Fruit fly (Drosophila melanogaster): ENCODE data around the gene CG14985.

DNA sequence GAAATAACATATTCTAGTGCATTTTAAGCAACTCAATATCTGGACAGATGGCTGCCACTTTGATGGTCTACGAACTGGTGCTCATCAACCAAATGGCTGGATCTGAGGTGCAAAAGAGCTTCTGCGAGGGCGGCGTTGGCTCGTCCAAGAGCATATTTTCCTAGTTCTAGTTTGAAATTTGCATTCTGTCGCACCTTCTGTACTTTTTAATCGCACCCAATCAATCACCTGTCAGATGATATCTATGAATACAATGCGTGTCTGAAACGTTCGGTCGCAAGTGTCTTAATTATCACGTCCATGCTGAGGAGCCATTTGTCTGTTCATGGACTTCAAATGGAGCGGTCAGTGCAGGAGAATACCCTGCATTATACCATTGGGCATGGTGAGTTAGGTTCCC lies 28.5 kb downstream of the CG14985 start, which contains the start of the genes Gr64d and Gr64e:
- TF ChIP-seq Sin3A (optimal IDR thresholded peaks at IDR 0.05) (no peak), Myc (optimal IDR thresholded peaks at IDR 0.05) (no peak), ttk (optimal IDR thresholded peaks at IDR 0.05) (no peak)

All from Kc167 (cell line).